Worm (Caenorhabditis elegans) whole organism, L3 larva: Measurements from ENCODE around the gene R09A8.5.

ENCODE experiments used
- R02D3.7 ChIP-seq: fragments of 150-350 bp; optimal IDR thresholded peaks from 2 replicates; lab custom pipeline; 2014; ENCODE audit warnings: missing biosample characterization, missing genetic modification characterization
- ZK546.5 ChIP-seq: sonication (generic microtip); optimal IDR thresholded peaks from 2 replicates; lab custom pipeline; 2017; ENCODE audit warnings: missing biosample characterization, missing genetic modification characterization
- ama-1 ChIP-seq: fragments of 150-350 bp; optimal IDR thresholded peaks from 2 replicates; lab custom pipeline; 2018
- ceh-16 ChIP-seq: sonication (generic microtip); optimal IDR thresholded peaks from 2 replicates; lab custom pipeline; 2017; ENCODE audit warnings: missing biosample characterization, missing genetic modification characterization
- ceh-28 ChIP-seq: fragments of 150-350 bp; optimal IDR thresholded peaks from 2 replicates; lab custom pipeline; 2014; ENCODE audit warnings: missing biosample characterization, missing genetic modification reagents, missing genetic modification characterization
- ceh-82 ChIP-seq: fragments of 150-350 bp; optimal IDR thresholded peaks from 2 replicates; lab custom pipeline; 2014; ENCODE audit warnings: missing biosample characterization, missing genetic modification characterization
- ceh-9 ChIP-seq: sonication (generic microtip); optimal IDR thresholded peaks from 2 replicates; lab custom pipeline; 2018; ENCODE audit warnings: missing biosample characterization, missing genetic modification characterization
- daf-12 ChIP-seq: fragments of 150-350 bp; optimal IDR thresholded peaks from 2 replicates; lab custom pipeline; 2014; ENCODE audit warnings: missing biosample characterization, missing genetic modification reagents, missing genetic modification characterization
- egl-5 ChIP-seq: fragments of 150-350 bp; optimal IDR thresholded peaks from 2 replicates; lab custom pipeline; 2017; ENCODE audit warnings: missing biosample characterization, missing genetic modification reagents, missing genetic modification characterization, inconsistent platforms
- elt-1 ChIP-seq: fragments of 150-350 bp; optimal IDR thresholded peaks from 2 replicates; lab custom pipeline; 2014; ENCODE audit warnings: missing biosample characterization, missing genetic modification characterization
- elt-2 ChIP-seq: sonication (generic microtip); optimal IDR thresholded peaks from 2 replicates; lab custom pipeline; 2016; ENCODE audit warnings: missing genetic modification reagents, mild to moderate bottlenecking, missing genetic modification characterization, missing compliant biosample characterization
- elt-3 ChIP-seq, 3 experiments: fragments of 150-350 bp in 1 of 3; sonication (generic microtip) in 2 of 3; optimal IDR thresholded peaks; 2 replicates in 2 of 3; 4 replicates in 1 of 3; lab custom pipeline; 2014 to 2017; ENCODE audit warnings: missing biosample characterization in 3 of 3, missing genetic modification characterization in 3 of 3
- eor-1 ChIP-seq, 2 experiments: fragments of 150-350 bp; optimal IDR thresholded peaks; 2 replicates each; lab custom pipeline; 2014 to 2018; ENCODE audit warnings: missing biosample characterization in 2 of 2, missing genetic modification characterization in 2 of 2
- fkh-10 ChIP-seq: sonication (generic microtip); optimal IDR thresholded peaks from 2 replicates; lab custom pipeline; 2017; ENCODE audit warnings: missing biosample characterization, missing genetic modification reagents, missing genetic modification characterization
- fkh-2 ChIP-seq: fragments of 150-350 bp; optimal IDR thresholded peaks from 2 replicates; lab custom pipeline; 2014; ENCODE audit warnings: missing biosample characterization, missing genetic modification reagents, missing genetic modification characterization
- fos-1 ChIP-seq: fragments of 150-350 bp; optimal IDR thresholded peaks from 2 replicates; lab custom pipeline; 2014; ENCODE audit warnings: missing biosample characterization, missing genetic modification characterization
- hmg-11 ChIP-seq: sonication (generic microtip); optimal IDR thresholded peaks from 2 replicates; lab custom pipeline; 2016; ENCODE audit warnings: missing genetic modification characterization, missing compliant biosample characterization
- jun-1 ChIP-seq: fragments of 150-350 bp; optimal IDR thresholded peaks from 2 replicates; lab custom pipeline; 2014; ENCODE audit warnings: missing biosample characterization, missing genetic modification reagents, missing genetic modification characterization
- lin-15B ChIP-seq: fragments of 150-350 bp; optimal IDR thresholded peaks from 2 replicates; lab custom pipeline; 2014; ENCODE audit warnings: missing biosample characterization, missing genetic modification characterization
- lin-39 ChIP-seq: fragments of 150-350 bp; optimal IDR thresholded peaks from 2 replicates; lab custom pipeline; 2018; ENCODE audit warnings: missing biosample characterization, missing genetic modification reagents, missing genetic modification characterization
- lsy-12 ChIP-seq: sonication (generic microtip); optimal IDR thresholded peaks from 2 replicates; lab custom pipeline; 2016; ENCODE audit warnings: mild to moderate bottlenecking, missing genetic modification characterization, missing compliant biosample characterization
- mdl-1 ChIP-seq: fragments of 150-350 bp; optimal IDR thresholded peaks from 2 replicates; lab custom pipeline; 2014; ENCODE audit warnings: missing biosample characterization, missing genetic modification characterization
- mml-1 ChIP-seq: fragments of 150-350 bp; sonication (generic microtip); optimal IDR thresholded peaks from 3 replicates; lab custom pipeline; 2014; ENCODE audit warnings: missing biosample characterization, missing genetic modification characterization
- nfya-1 ChIP-seq: sonication (generic microtip); optimal IDR thresholded peaks from 2 replicates; lab custom pipeline; 2017; ENCODE audit warnings: missing genetic modification characterization, mild to moderate bottlenecking, missing compliant biosample characterization, antibody characterized with exemption, moderate library complexity; ENCODE audit not compliant: insufficient read depth
- nhr-11 ChIP-seq: fragments of 150-350 bp; optimal IDR thresholded peaks from 2 replicates; lab custom pipeline; 2014; ENCODE audit warnings: missing biosample characterization, missing genetic modification characterization
- nhr-12 ChIP-seq: fragments of 150-350 bp; optimal IDR thresholded peaks from 2 replicates; lab custom pipeline; 2014; ENCODE audit warnings: missing biosample characterization, missing genetic modification characterization
- nhr-237 ChIP-seq: fragments of 150-350 bp; optimal IDR thresholded peaks from 2 replicates; lab custom pipeline; 2014; ENCODE audit warnings: missing biosample characterization, missing genetic modification characterization
- nhr-25 ChIP-seq: sonication (generic microtip); optimal IDR thresholded peaks from 2 replicates; lab custom pipeline; 2017; ENCODE audit warnings: missing biosample characterization, missing genetic modification characterization
- nhr-28 ChIP-seq: fragments of 150-350 bp; optimal IDR thresholded peaks from 2 replicates; lab custom pipeline; 2014; ENCODE audit warnings: missing biosample characterization, missing genetic modification characterization
- nhr-43 ChIP-seq: sonication (generic microtip); optimal IDR thresholded peaks from 2 replicates; lab custom pipeline; 2016; ENCODE audit warnings: mild to moderate bottlenecking, missing genetic modification characterization, missing compliant biosample characterization; ENCODE audit not compliant: poor library complexity, severe bottlenecking
- nhr-67 ChIP-seq: fragments of 150-350 bp; optimal IDR thresholded peaks from 2 replicates; lab custom pipeline; 2014; ENCODE audit warnings: missing biosample characterization, missing genetic modification characterization
- nhr-76 ChIP-seq: fragments of 150-350 bp; sonication (generic microtip); optimal IDR thresholded peaks from 5 replicates; lab custom pipeline; 2014; ENCODE audit warnings: missing biosample characterization, missing genetic modification characterization
- nhr-77 ChIP-seq: fragments of 150-350 bp; optimal IDR thresholded peaks from 2 replicates; lab custom pipeline; 2014; ENCODE audit warnings: missing biosample characterization, missing genetic modification characterization
- pha-4 ChIP-seq: fragments of 150-350 bp; optimal IDR thresholded peaks from 2 replicates; lab custom pipeline; 2014; ENCODE audit warnings: missing biosample characterization, missing genetic modification reagents, missing genetic modification characterization
- sea-2 ChIP-seq: fragments of 150-350 bp; sonication (generic microtip); optimal IDR thresholded peaks from 4 replicates; lab custom pipeline; 2014; ENCODE audit warnings: missing biosample characterization, missing genetic modification reagents, missing genetic modification characterization
- snpc-4 ChIP-seq: fragments of 150-350 bp; optimal IDR thresholded peaks from 2 replicates; lab custom pipeline; 2014; ENCODE audit warnings: missing biosample characterization, missing genetic modification characterization
- tbx-2 ChIP-seq: sonication (generic microtip); optimal IDR thresholded peaks from 2 replicates; lab custom pipeline; 2016; ENCODE audit warnings: mild to moderate bottlenecking, missing genetic modification characterization, missing compliant biosample characterization
- unc-62 ChIP-seq: fragments of 150-350 bp; sonication (generic microtip); optimal IDR thresholded peaks from 4 replicates; lab custom pipeline; 2014; ENCODE audit warnings: missing biosample characterization, missing genetic modification reagents, missing genetic modification characterization
- zag-1 ChIP-seq: fragments of 150-350 bp; optimal IDR thresholded peaks from 2 replicates; lab custom pipeline; 2014; ENCODE audit warnings: missing biosample characterization, missing genetic modification characterization
- ztf-11 ChIP-seq: fragments of 150-350 bp; optimal IDR thresholded peaks from 2 replicates; lab custom pipeline; 2014; ENCODE audit warnings: missing biosample characterization, missing genetic modification characterization
- ztf-4 ChIP-seq: fragments of 150-350 bp; optimal IDR thresholded peaks from 2 replicates; lab custom pipeline; 2014; ENCODE audit warnings: missing biosample characterization, missing genetic modification characterization

R09A8.5 gene

DNA sequence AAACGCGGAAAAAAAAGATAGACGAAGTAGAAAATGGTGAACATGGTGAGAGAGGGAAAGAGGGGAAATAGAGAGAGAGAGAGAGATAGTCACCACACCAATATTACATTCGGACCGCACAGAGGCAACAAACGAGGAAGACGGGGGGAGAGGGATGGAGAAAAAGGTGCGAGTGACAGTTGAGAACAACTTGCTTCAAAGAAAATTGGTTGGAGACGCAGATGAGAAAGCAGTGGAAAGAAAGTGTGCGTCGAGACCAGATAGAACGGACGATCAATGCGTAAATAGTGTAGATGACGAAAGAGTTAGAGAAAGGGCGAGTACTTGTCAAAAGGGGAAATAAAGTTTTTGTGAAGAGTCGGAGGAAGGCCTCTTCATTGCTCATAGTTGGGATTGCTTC lies 30.0 kb upstream of the R09A8.5 start (continued):
- TF ChIP-seq ceh-28 (tag; lab: Kevin White, UChicago) (peak; percentile 70), hmg-11 (tag; lab: Kevin White, UChicago) (peak; percentile 95), nhr-237 (no peak), nhr-43 (tag; lab: Kevin White, UChicago) (peak; percentile 50), zag-1 (no peak), ZK546.5 (tag; lab: Kevin White, UChicago) (no peak), nhr-77 (tag; lab: Kevin White, UChicago) (no peak), sea-2 (GFP tag; lab: Kevin White, UChicago) (no peak), nhr-11 (tag; lab: Kevin White, UChicago) (no peak), nhr-76 (tag; lab: Kevin White, UChicago) (no peak), R02D3.7 (no peak), daf-12 (tag; lab: Kevin White, UChicago) (no peak), lin-15B (peak; percentile 23)

ce11 chrX:12668941-12669501 lies 28.7 kb upstream of the R09A8.5 start:
- peak; percentile 41 for TF ChIP-seq nhr-11 (tag; lab: Kevin White, UChicago)
- no peak for TF ChIP-seq nhr-12 (tag; lab: Kevin White, UChicago)
- TF ChIP-seq, all 47 proteins: peak for 1

DNA sequence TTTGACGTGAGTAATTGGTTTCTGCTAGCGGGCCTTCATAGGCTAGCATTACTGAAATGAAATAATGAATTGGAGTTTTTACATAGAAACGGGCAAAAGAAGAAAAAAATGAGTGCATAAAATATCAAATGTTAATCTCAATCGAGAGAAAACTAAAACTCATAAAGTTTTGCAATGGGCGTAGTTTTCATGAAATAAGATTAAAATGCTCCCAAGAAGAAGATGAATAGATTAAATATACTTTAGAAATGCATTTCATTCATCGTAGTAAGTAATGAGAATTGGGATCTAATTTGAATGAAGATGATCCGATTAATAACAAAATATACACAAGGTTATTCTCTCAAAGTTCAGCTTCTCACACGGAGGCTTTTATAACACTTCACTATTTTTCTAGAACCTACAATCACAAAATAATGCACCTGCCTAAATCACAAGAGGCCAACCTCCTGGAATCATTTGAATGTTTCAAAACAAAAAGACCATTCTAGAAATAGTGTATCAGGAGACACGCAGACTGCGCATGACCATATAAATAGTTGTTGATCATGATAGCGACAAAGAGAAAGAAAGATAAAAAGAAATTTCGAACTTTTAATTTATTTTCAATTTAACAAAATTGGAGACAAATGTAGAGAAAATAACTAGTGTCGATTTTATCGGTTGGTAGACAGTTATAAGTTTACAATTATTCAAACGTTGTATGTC lies 27.6 kb upstream of the R09A8.5 start, which contains the start of gene nhr-17:
TSS of gene nhr-17 (minus strand) at position 51 of the 708 bp plus-strand sequence.
- TF ChIP-seq ceh-82 (tag; lab: Kevin White, UChicago) (no peak), ama-1 (lab: Kevin White, UChicago) (no peak), fos-1 (tag; lab: Kevin White, UChicago) (no peak), sea-2 (GFP tag; lab: Kevin White, UChicago) (no peak), lin-39 (tag; lab: Kevin White, UChicago) (no peak), ceh-9 (tag; lab: Kevin White, UChicago) (no peak), ceh-28 (tag; lab: Kevin White, UChicago) (no peak), mml-1 (tag; lab: Kevin White, UChicago) (no peak), snpc-4 (tag; lab: Kevin White, UChicago) (no peak), ztf-4 (tag; lab: Kevin White, UChicago) (no peak), egl-5 (no peak), fkh-2 (no peak), elt-2 (tag; lab: Kevin White, UChicago) (peak; percentile 43), nfya-1 (peak; percentile 14), pha-4 (tag; lab: Kevin White, UChicago) (peak; percentile 49), nhr-25 (peak; percentile 20)

DNA sequence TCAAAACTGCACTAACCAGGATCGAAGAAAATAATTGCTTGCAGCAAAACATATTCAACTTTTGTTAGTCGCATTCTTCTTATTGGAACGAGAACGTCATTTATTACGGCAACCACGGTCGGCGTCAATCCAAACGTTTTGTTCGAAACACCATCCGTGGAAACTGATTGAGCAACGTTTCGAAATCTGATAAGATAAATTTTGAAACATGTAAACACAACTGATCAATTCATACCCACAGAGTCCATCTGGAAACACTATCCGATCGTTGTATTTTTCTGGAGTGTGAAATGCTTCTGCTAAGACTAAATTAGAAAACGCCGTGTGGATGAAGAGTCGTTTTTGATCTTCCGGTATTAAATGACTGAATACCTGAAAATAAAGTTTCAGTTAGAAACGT lies 25.4 kb upstream of the R09A8.5 start:
- no peak for TF ChIP-seq eor-1 (tag; optimal IDR thresholded peaks at IDR 0.05; lab: Kevin White, UChicago)
- peak; percentile 82 for TF ChIP-seq ama-1 (lab: Kevin White, UChicago)

ce11 chrX:12664987-12665451 lies 24.7 kb upstream of the R09A8.5 start:
- TF ChIP-seq elt-2 (tag; lab: Kevin White, UChicago) (peak; percentile 54), nhr-28 (tag; lab: Kevin White, UChicago) (no peak), ztf-11 (tag; lab: Kevin White, UChicago) (no peak), mml-1 (tag; lab: Kevin White, UChicago) (no peak), nhr-25 (peak; percentile 53), eor-1 (tag; optimal IDR thresholded peaks at IDR 0.05; lab: Kevin White, UChicago) (no peak), nhr-11 (tag; lab: Kevin White, UChicago) (peak; percentile 13), pha-4 (tag; lab: Kevin White, UChicago) (peak; percentile 71), mdl-1 (no peak), tbx-2 (tag; lab: Kevin White, UChicago) (peak; percentile 73), lin-15B (no peak), daf-12 (tag; lab: Kevin White, UChicago) (no peak), fkh-10 (no peak), ceh-28 (tag; lab: Kevin White, UChicago) (peak; percentile 33), egl-5 (no peak), nhr-77 (tag; lab: Kevin White, UChicago) (peak; percentile 31), ceh-16 (tag; lab: Kevin White, UChicago) (no peak), elt-1 (no peak), jun-1 (tag; lab: Kevin White, UChicago) (no peak), ceh-9 (tag; lab: Kevin White, UChicago) (no peak), fos-1 (tag; lab: Kevin White, UChicago) (no peak), R02D3.7 (peak; percentile 33), lsy-12 (tag; lab: Kevin White, UChicago) (peak; percentile 98), ama-1 (lab: Kevin White, UChicago) (peak; percentile 98), ZK546.5 (tag; lab: Kevin White, UChicago) (no peak), ztf-4 (tag; lab: Kevin White, UChicago) (no peak), zag-1 (no peak), nhr-67 (no peak), fkh-2 (no peak), unc-62 (GFP tag; lab: Kevin White, UChicago) (no peak), elt-3 (tag; optimal IDR thresholded peaks at IDR 0.05; lab: Kevin White, UChicago) (no peak)
